Worm (Caenorhabditis elegans): ENCODE measurements around the gene Y77E11A.7.

- TF ChIP-seq dmd-4 (tag; optimal IDR thresholded peaks at IDR 0.05; ENCODE audit: borderline replicate concordance) (no peak), ceh-6 (GFP tag; optimal IDR thresholded peaks at IDR 0.05) (no peak), nhr-11 (tag; optimal IDR thresholded peaks at IDR 0.05) (no peak), Y22D7AL.16 (tag; optimal IDR thresholded peaks at IDR 0.05) (no peak), lim-6 (tag; optimal IDR thresholded peaks at IDR 0.05) (no peak), pha-4 (tag; optimal IDR thresholded peaks at IDR 0.05) (no peak), F13H6.1 (tag; optimal IDR thresholded peaks at IDR 0.05) (no peak), unc-55 (GFP tag; optimal IDR thresholded peaks at IDR 0.05) (no peak)
These were observed 13.9 kb downstream of the Y77E11A.7 start for ce11 chrIV:1405780-1406179.

All from whole organism, late embryonic.